Worm (Caenorhabditis elegans): ENCODE measurements around the gene sqt-2.

ce11 chrII:43640-44039, 20.5 kb downstream of the sqt-2 start, which contains the start of gene nfyc-1:
- no peak for TF ChIP-seq him-1 (tag; optimal IDR thresholded peaks at IDR 0.05)
- TF ChIP-seq W03F9.2 (tag; optimal IDR thresholded peaks at IDR 0.05): peak; percentile 79

All from whole organism, L4/young adult.